Fruit fly (Drosophila melanogaster) whole organism, prepupa: ENCODE data around the gene Fign.

Experiments used
- CG15336 ChIP-seq: fragments of 200-800 bp; sonication (Bioruptor generic); IDR thresholded peaks from 2 replicates; pipeline ENCODE4 v1.3.6; 2022; ENCODE audit warnings: missing biosample characterization, missing genetic modification characterization
- CG3919 ChIP-seq: fragments of 200-800 bp; sonication (Bioruptor generic); optimal IDR thresholded peaks from 3 replicates; lab custom pipeline; 2016; ENCODE audit warnings: missing biosample characterization, missing genetic modification characterization
- CG6276 ChIP-seq: fragments of 200-800 bp; sonication (Bioruptor generic); optimal IDR thresholded peaks from 2 replicates; lab custom pipeline; 2017; ENCODE audit warnings: missing biosample characterization, mild to moderate bottlenecking, missing genetic modification characterization
- CG8319 ChIP-seq: fragments of 200-800 bp; sonication (Bioruptor generic); optimal IDR thresholded peaks from 3 replicates; lab custom pipeline; 2016; ENCODE audit warnings: missing biosample characterization, missing genetic modification characterization
- Ets21C ChIP-seq: fragments of 200-800 bp; sonication (Bioruptor generic); optimal IDR thresholded peaks from 3 replicates; lab custom pipeline; 2016; ENCODE audit warnings: missing biosample characterization, missing genetic modification characterization
- Ets96B ChIP-seq: fragments of 200-800 bp; optimal IDR thresholded peaks from 2 replicates; lab custom pipeline; 2019; ENCODE audit warnings: missing biosample characterization, mild to moderate bottlenecking, missing genetic modification characterization, moderate library complexity
- Gug ChIP-seq: fragments of 200-800 bp; sonication (Bioruptor generic); IDR thresholded peaks from 2 replicates; pipeline ENCODE4 v1.3.6; 2022; ENCODE audit warnings: missing biosample characterization, missing genetic modification characterization
- Hr4 ChIP-seq: fragments of 200-800 bp; sonication (Bioruptor generic); optimal IDR thresholded peaks from 3 replicates; lab custom pipeline; 2016; ENCODE audit warnings: missing biosample characterization, missing genetic modification characterization
- OdsH ChIP-seq: fragments of 200-800 bp; sonication (Bioruptor generic); optimal IDR thresholded peaks from 3 replicates; lab custom pipeline; 2016; ENCODE audit warnings: missing biosample characterization, missing genetic modification characterization
- Sox14 ChIP-seq: fragments of 200-800 bp; sonication (Bioruptor generic); optimal IDR thresholded peaks from 3 replicates; lab custom pipeline; 2016; ENCODE audit warnings: missing biosample characterization, missing genetic modification characterization
- eg ChIP-seq: fragments of 200-800 bp; sonication (Bioruptor generic); IDR thresholded peaks from 3 replicates; pipeline ENCODE4 v1.3.6; 2022; ENCODE audit warnings: missing biosample characterization, missing genetic modification characterization
- svp ChIP-seq: fragments of 200-800 bp; sonication (Bioruptor generic); peaks from one replicate; lab custom pipeline; 2016; ENCODE audit warnings: missing biosample characterization, missing genetic modification characterization

DNA sequence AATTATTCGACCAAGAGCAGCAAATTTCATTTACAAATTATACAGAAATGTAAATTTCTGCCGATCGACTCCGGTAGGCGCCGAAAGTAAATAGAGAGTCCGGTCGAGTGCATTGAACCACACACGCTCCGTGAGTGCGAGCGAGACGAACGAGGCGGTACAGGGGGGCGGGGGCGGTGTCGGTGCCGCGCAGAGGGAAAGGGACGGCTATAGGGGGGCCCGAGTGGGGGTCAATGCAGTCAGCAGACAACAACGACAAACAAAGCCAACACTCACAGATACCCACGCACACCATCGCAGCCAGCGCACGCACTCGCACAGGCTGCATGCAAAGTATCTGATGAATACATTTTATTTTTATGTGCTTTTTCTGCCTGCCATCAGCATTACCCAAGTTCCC is 19.7 kb upstream of the Fign start:
- TF ChIP-seq Ets21C (GFP tag; lab: Kevin White, UChicago), result no peak
- TF ChIP-seq Sox14 (GFP tag; lab: Kevin White, UChicago), result peak; percentile 57
- no peak for TF ChIP-seq Ets96B (tag; lab: Kevin White, UChicago)
- peak; percentile 37; the same call in 1 of the 2 replicates for TF ChIP-seq Gug (GFP tag; lab: Robert Waterston, UW)
- 0 out of 2 replicates have a peak, but pooled peaks have one; percentile 7 for TF ChIP-seq CG15336 (GFP tag; lab: Robert Waterston, UW)
- no peak for TF ChIP-seq CG8319 (GFP tag; lab: Kevin White, UChicago)
- TF ChIP-seq svp (GFP tag; lab: Kevin White, UChicago), result peak; percentile 96
- no peak for TF ChIP-seq OdsH (GFP tag; lab: Kevin White, UChicago)
- TF ChIP-seq Hr4 (GFP tag; lab: Kevin White, UChicago), result no peak
- peak; percentile 42; the same call in 1 of the 3 replicates for TF ChIP-seq eg (GFP tag; lab: Robert Waterston, UW)
- no peak for TF ChIP-seq CG3919 (GFP tag; lab: Kevin White, UChicago)
- no peak for TF ChIP-seq CG6276
